Fruit fly (Drosophila melanogaster) whole organism, embryonic: ENCODE results near the gene Usf.

ENCODE experiments used
- Abd-B ChIP-seq: fragments of 200-800 bp; sonication (Bioruptor generic); optimal IDR thresholded peaks from 2 replicates; lab custom pipeline; 2018; ENCODE audit warnings: missing biosample characterization, mild to moderate bottlenecking, missing genetic modification characterization, moderate library complexity
- Ada2b ChIP-seq: fragments of 200-800 bp; sonication (Bioruptor generic); IDR thresholded peaks from 2 replicates; pipeline ENCODE4 v1.3.6; 2022; ENCODE audit warnings: missing biosample characterization, missing genetic modification characterization
- Asciz ChIP-seq: fragments of 200-800 bp; sonication (Bioruptor generic); optimal IDR thresholded peaks from 2 replicates; lab custom pipeline; 2017; ENCODE audit warnings: missing biosample characterization, mild to moderate bottlenecking, missing genetic modification characterization, missing genetic modification reagents
- CG1024 ChIP-seq: fragments of 200-800 bp; sonication (Bioruptor generic); IDR thresholded peaks from 2 replicates; pipeline ENCODE4 v1.3.6; 2022; ENCODE audit warnings: missing biosample characterization, missing genetic modification characterization
- CG10267 ChIP-seq: fragments of 200-800 bp; sonication (Bioruptor generic); optimal IDR thresholded peaks from 2 replicates; lab custom pipeline; 2018; ENCODE audit warnings: missing biosample characterization, mild to moderate bottlenecking, missing genetic modification characterization, moderate library complexity
- CG10959 ChIP-seq: fragments of 200-800 bp; sonication (Bioruptor generic); IDR thresholded peaks from 2 replicates; pipeline ENCODE4 v1.3.6; 2022; ENCODE audit warnings: missing biosample characterization, missing genetic modification characterization
- CG11560 ChIP-seq: fragments of 200-800 bp; sonication (Bioruptor generic); IDR thresholded peaks from 3 replicates; pipeline ENCODE4 v1.3.6; 2022; ENCODE audit warnings: missing biosample characterization, missing genetic modification characterization
- CG15269 ChIP-seq: fragments of 200-800 bp; sonication (Bioruptor generic); optimal IDR thresholded peaks from 2 replicates; lab custom pipeline; 2018; ENCODE audit warnings: missing biosample characterization, mild to moderate bottlenecking, missing genetic modification characterization, moderate library complexity
- CG1529 ChIP-seq: fragments of 200-800 bp; sonication (Bioruptor generic); optimal IDR thresholded peaks from 3 replicates; lab custom pipeline; 2018; ENCODE audit warnings: missing biosample characterization, missing genetic modification characterization
- CG17186 ChIP-seq: fragments of 200-800 bp; sonication (Bioruptor generic); optimal IDR thresholded peaks from 3 replicates; lab custom pipeline; 2017; ENCODE audit warnings: missing biosample characterization, missing genetic modification reagents, missing genetic modification characterization
- CG30403 ChIP-seq: fragments of 200-800 bp; sonication (Bioruptor generic); optimal IDR thresholded peaks from 3 replicates; lab custom pipeline; 2016; ENCODE audit warnings: missing biosample characterization, missing genetic modification characterization
- CG31388 ChIP-seq: fragments of 200-800 bp; sonication (Bioruptor generic); optimal IDR thresholded peaks from 2 replicates; lab custom pipeline; 2016; ENCODE audit warnings: missing biosample characterization, missing genetic modification characterization
- CG33213 ChIP-seq: fragments of 200-800 bp; sonication (Bioruptor generic); optimal IDR thresholded peaks from 3 replicates; lab custom pipeline; 2016; ENCODE audit warnings: missing biosample characterization, missing genetic modification characterization
- CG34224 ChIP-seq: fragments of 200-800 bp; sonication (Bioruptor generic); IDR thresholded peaks from 3 replicates; pipeline ENCODE4 v1.3.6; 2022; ENCODE audit warnings: missing biosample characterization, missing genetic modification characterization; ENCODE audit not compliant: partially characterized antibody
- CG4282 ChIP-seq: fragments of 200-800 bp; sonication (Bioruptor generic); optimal IDR thresholded peaks from 2 replicates; lab custom pipeline; 2016; ENCODE audit warnings: missing biosample characterization, missing genetic modification characterization
- CG6254 ChIP-seq: fragments of 200-800 bp; sonication (Bioruptor generic); optimal IDR thresholded peaks from 3 replicates; lab custom pipeline; 2017; ENCODE audit warnings: mild to moderate bottlenecking, missing biosample characterization, missing genetic modification reagents, missing genetic modification characterization
- CG6791 ChIP-seq: fragments of 200-800 bp; sonication (Bioruptor generic); IDR thresholded peaks from 3 replicates; pipeline ENCODE4 v1.3.6; 2022; ENCODE audit warnings: missing biosample characterization, missing genetic modification characterization; ENCODE audit not compliant: partially characterized antibody
- CG9932 ChIP-seq: fragments of 200-800 bp; sonication (Bioruptor generic); IDR thresholded peaks from 2 replicates; pipeline ENCODE4 v1.3.6; 2022; ENCODE audit warnings: missing biosample characterization, missing genetic modification characterization
- CHES-1-like ChIP-seq: fragments of 200-800 bp; sonication (Bioruptor generic); optimal IDR thresholded peaks from 2 replicates; lab custom pipeline; 2016; ENCODE audit warnings: missing biosample characterization, missing genetic modification characterization
- CrebB ChIP-seq: fragments of 200-800 bp; sonication (Bioruptor generic); optimal IDR thresholded peaks from 3 replicates; lab custom pipeline; 2018; ENCODE audit warnings: missing biosample characterization, mild to moderate bottlenecking, missing genetic modification characterization
- Dip2 ChIP-seq: fragments of 200-800 bp; sonication (Bioruptor generic); IDR thresholded peaks from 2 replicates; pipeline ENCODE4 v1.3.6; 2022; ENCODE audit warnings: missing biosample characterization, missing genetic modification characterization
- Dref ChIP-seq: fragments of 200-800 bp; sonication (Bioruptor generic); IDR thresholded peaks from 2 replicates; pipeline ENCODE4 v1.3.6; 2022; ENCODE audit warnings: missing biosample characterization, missing genetic modification characterization
- Ets97D ChIP-seq: fragments of 200-800 bp; sonication (Bioruptor generic); optimal IDR thresholded peaks from 3 replicates; lab custom pipeline; 2016; ENCODE audit warnings: missing biosample characterization, missing genetic modification characterization
- HLH4C ChIP-seq: fragments of 200-800 bp; sonication (Bioruptor generic); IDR thresholded peaks from 3 replicates; pipeline ENCODE4 v1.3.6; 2022; ENCODE audit warnings: missing biosample characterization, missing genetic modification characterization; ENCODE audit not compliant: partially characterized antibody
- HmgD ChIP-seq: fragments of 200-800 bp; sonication (Bioruptor generic); optimal IDR thresholded peaks from 3 replicates; lab custom pipeline; 2016; ENCODE audit warnings: missing biosample characterization, missing genetic modification characterization
- Lhr ChIP-seq: fragments of 200-800 bp; sonication (Bioruptor generic); optimal IDR thresholded peaks from 3 replicates; lab custom pipeline; 2017; ENCODE audit warnings: mild to moderate bottlenecking, missing biosample characterization, missing genetic modification reagents, missing genetic modification characterization
- NfI ChIP-seq: fragments of 200-800 bp; sonication (Bioruptor generic); optimal IDR thresholded peaks from 3 replicates; lab custom pipeline; 2018; ENCODE audit warnings: missing biosample characterization, mild to moderate bottlenecking, missing genetic modification characterization, moderate library complexity
- Oaz ChIP-seq: fragments of 200-800 bp; sonication (Bioruptor generic); IDR thresholded peaks from 2 replicates; pipeline ENCODE4 v1.3.6; 2022; ENCODE audit warnings: missing biosample characterization, missing genetic modification characterization
- Six4 ChIP-seq: fragments of 200-800 bp; sonication (Bioruptor generic); optimal IDR thresholded peaks from 2 replicates; lab custom pipeline; 2016; ENCODE audit warnings: missing biosample characterization, missing genetic modification characterization
- amos ChIP-seq: fragments of 200-800 bp; sonication (Bioruptor generic); IDR thresholded peaks from 2 replicates; pipeline ENCODE4 v1.3.6; 2022; ENCODE audit warnings: missing biosample characterization, missing genetic modification characterization; ENCODE audit not compliant: partially characterized antibody
- bbx ChIP-seq: fragments of 200-800 bp; sonication (Bioruptor generic); IDR thresholded peaks from 2 replicates; pipeline ENCODE4 v1.3.6; 2022; ENCODE audit warnings: missing biosample characterization, missing genetic modification characterization; ENCODE audit not compliant: partially characterized antibody
- bcd ChIP-seq: fragments of 200-800 bp; sonication (Bioruptor generic); optimal IDR thresholded peaks from 2 replicates; lab custom pipeline; 2017; ENCODE audit warnings: missing biosample characterization, mild to moderate bottlenecking, missing genetic modification characterization
- cwo ChIP-seq: fragments of 200-800 bp; sonication (Bioruptor generic); optimal IDR thresholded peaks from 3 replicates; lab custom pipeline; 2017; ENCODE audit warnings: missing biosample characterization, missing genetic modification characterization, mild to moderate bottlenecking, moderate library complexity, missing genetic modification reagents
- ems ChIP-seq: fragments of 200-800 bp; sonication (Bioruptor generic); optimal IDR thresholded peaks from 3 replicates; lab custom pipeline; 2016; ENCODE audit warnings: missing biosample characterization, missing genetic modification characterization
- gcm ChIP-seq: fragments of 200-800 bp; sonication (Bioruptor generic); optimal IDR thresholded peaks from 2 replicates; lab custom pipeline; 2019; ENCODE audit warnings: missing biosample characterization, mild to moderate bottlenecking, missing genetic modification characterization, moderate library complexity
- gsb-n ChIP-seq: fragments of 200-800 bp; sonication (Bioruptor generic); optimal IDR thresholded peaks from 3 replicates; lab custom pipeline; 2018; ENCODE audit warnings: missing biosample characterization, mild to moderate bottlenecking, missing genetic modification characterization
- hbn ChIP-seq: fragments of 200-800 bp; sonication (Bioruptor generic); IDR thresholded peaks from 2 replicates; pipeline ENCODE4 v1.3.6; 2022; ENCODE audit warnings: missing biosample characterization, missing genetic modification characterization; ENCODE audit not compliant: partially characterized antibody
- inv ChIP-seq: fragments of 200-800 bp; sonication (Bioruptor generic); IDR thresholded peaks from 2 replicates; pipeline ENCODE4 v1.3.6; 2022; ENCODE audit warnings: missing biosample characterization, missing genetic modification characterization; ENCODE audit not compliant: partially characterized antibody
- ken ChIP-seq: fragments of 200-800 bp; sonication (Bioruptor generic); IDR thresholded peaks from 3 replicates; pipeline ENCODE4 v1.3.6; 2022; ENCODE audit warnings: missing biosample characterization, missing genetic modification characterization
- knrl ChIP-seq: fragments of 200-800 bp; sonication (Bioruptor generic); IDR thresholded peaks from 3 replicates; pipeline ENCODE4 v1.3.6; 2022; ENCODE audit warnings: missing biosample characterization, missing genetic modification characterization; ENCODE audit not compliant: partially characterized antibody
- mirr ChIP-seq: fragments of 200-800 bp; sonication (Bioruptor generic); optimal IDR thresholded peaks from 3 replicates; lab custom pipeline; 2018; ENCODE audit warnings: missing biosample characterization, mild to moderate bottlenecking, missing genetic modification characterization
- onecut ChIP-seq: fragments of 200-800 bp; sonication (Bioruptor generic); IDR thresholded peaks from 2 replicates; pipeline ENCODE4 v1.3.6; 2022; ENCODE audit warnings: missing biosample characterization, missing genetic modification characterization
- org-1 ChIP-seq: fragments of 200-800 bp; sonication (Bioruptor generic); optimal IDR thresholded peaks from 2 replicates; lab custom pipeline; 2017; ENCODE audit warnings: missing biosample characterization, missing genetic modification characterization
- otp ChIP-seq: fragments of 200-800 bp; sonication (Bioruptor generic); IDR thresholded peaks from 3 replicates; pipeline ENCODE4, ENCODE4 v1.3.6; 2022; ENCODE audit warnings: missing biosample characterization, missing genetic modification characterization
- pb ChIP-seq: fragments of 200-800 bp; sonication (Bioruptor generic); optimal IDR thresholded peaks from 3 replicates; lab custom pipeline; 2016; ENCODE audit warnings: missing biosample characterization, missing genetic modification characterization
- phol ChIP-seq: fragments of 200-800 bp; sonication (Bioruptor generic); optimal IDR thresholded peaks from 3 replicates; lab custom pipeline; 2018; ENCODE audit warnings: missing biosample characterization, mild to moderate bottlenecking, missing genetic modification characterization, moderate library complexity
- pnt ChIP-seq: fragments of 200-800 bp; sonication (Bioruptor generic); optimal IDR thresholded peaks from 3 replicates; lab custom pipeline; 2016; ENCODE audit warnings: missing biosample characterization, missing genetic modification characterization
- repo ChIP-seq: fragments of 200-800 bp; sonication (Bioruptor generic); optimal IDR thresholded peaks from 2 replicates; lab custom pipeline; 2016; ENCODE audit warnings: missing biosample characterization, missing genetic modification characterization
- seq ChIP-seq: fragments of 200-800 bp; sonication (Bioruptor generic); IDR thresholded peaks from 2 replicates; pipeline ENCODE4 v1.3.6; 2022; ENCODE audit warnings: missing biosample characterization, missing genetic modification characterization
- sisA ChIP-seq: fragments of 200-800 bp; sonication (Bioruptor generic); IDR thresholded peaks from 2 replicates; pipeline ENCODE4 v1.3.6; 2022; ENCODE audit warnings: missing biosample characterization, missing genetic modification characterization
- tgo ChIP-seq: fragments of 200-800 bp; sonication (Bioruptor generic); IDR thresholded peaks from 3 replicates; pipeline ENCODE4 v1.3.6; 2022; ENCODE audit warnings: missing biosample characterization, missing genetic modification characterization
- unc-4 ChIP-seq: fragments of 200-800 bp; sonication (Bioruptor generic); IDR thresholded peaks from 2 replicates; pipeline ENCODE4 v1.3.6; 2022; ENCODE audit warnings: missing biosample characterization, missing genetic modification characterization; ENCODE audit not compliant: partially characterized antibody

Gene Usf

DNA sequence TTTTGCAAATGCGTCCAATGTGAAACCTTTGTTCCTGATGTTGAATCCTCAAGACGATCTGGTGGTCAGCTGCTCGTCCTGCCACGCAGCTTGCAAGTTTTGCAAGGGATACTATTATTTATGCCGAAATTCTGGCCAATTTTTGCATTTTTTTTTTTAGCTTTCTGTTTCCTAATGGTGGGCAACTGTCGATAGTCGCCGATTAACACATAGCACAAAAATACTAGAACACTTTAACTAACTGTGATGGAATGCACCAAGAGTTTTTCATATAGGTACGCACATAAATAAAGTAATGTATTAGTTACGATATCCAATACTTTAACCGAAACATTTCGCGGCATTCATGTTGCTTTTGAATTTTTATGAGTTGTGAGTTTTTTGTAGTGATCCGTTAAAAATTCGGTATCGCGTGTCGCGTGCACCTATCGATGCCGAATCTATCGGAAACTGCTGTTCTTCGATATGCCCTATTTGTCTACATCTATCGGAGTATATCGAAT is 8.1 kb downstream of the Usf start, which contains the start of the genes rb and CHOp24 (continued):
- TF ChIP-seq phol (tag; lab: Kevin White, UChicago) (peak; percentile 42), CG1024 (no peak), inv (GFP tag; lab: Robert Waterston, UW) (peak; percentile 90), CHES-1-like (GFP tag; lab: Kevin White, UChicago) (peak; percentile 49), repo (GFP tag; lab: Kevin White, UChicago) (no peak), CG33213 (GFP tag; lab: Kevin White, UChicago) (no peak), Oaz (no peak), pnt (GFP tag; lab: Kevin White, UChicago) (peak; percentile 31), CG1529 (GFP tag; lab: Kevin White, UChicago) (no peak), CG10959 (GFP tag; lab: Robert Waterston, UW) (no peak), Ets97D (GFP tag; lab: Kevin White, UChicago) (peak; percentile 41), CG4282 (no peak), seq (no peak), NfI (GFP tag; lab: Kevin White, UChicago) (no peak), ken (no peak), org-1 (GFP tag; lab: Kevin White, UChicago) (no peak), otp (GFP tag; lab: Robert Waterston, UW) (no peak), hbn (GFP tag; lab: Robert Waterston, UW) (peak; percentile 85), Ada2b (GFP tag; lab: Robert Waterston, UW) (no peak), CG31388 (GFP tag; lab: Kevin White, UChicago) (no peak), bcd (GFP tag; lab: Kevin White, UChicago) (no peak), amos (GFP tag; lab: Robert Waterston, UW) (peak; percentile 84), CG6791 (GFP tag; lab: Robert Waterston, UW) (peak; percentile 88), CG17186 (GFP tag; lab: Kevin White, UChicago) (peak; percentile 86), CG10267 (peak; percentile 51), mirr (no peak), CG6254 (GFP tag; lab: Kevin White, UChicago) (no peak), CrebB (tag; lab: Kevin White, UChicago) (no peak), CG11560 (no peak), sisA (GFP tag; lab: Robert Waterston, UW) (no peak; the same call in 1 of the 2 replicates), ems (GFP tag; lab: Kevin White, UChicago) (no peak), Lhr (GFP tag; lab: Kevin White, UChicago) (peak; percentile 10), CG9932 (peak; percentile 52), CG30403 (GFP tag; lab: Kevin White, UChicago) (peak; percentile 14)

DNA sequence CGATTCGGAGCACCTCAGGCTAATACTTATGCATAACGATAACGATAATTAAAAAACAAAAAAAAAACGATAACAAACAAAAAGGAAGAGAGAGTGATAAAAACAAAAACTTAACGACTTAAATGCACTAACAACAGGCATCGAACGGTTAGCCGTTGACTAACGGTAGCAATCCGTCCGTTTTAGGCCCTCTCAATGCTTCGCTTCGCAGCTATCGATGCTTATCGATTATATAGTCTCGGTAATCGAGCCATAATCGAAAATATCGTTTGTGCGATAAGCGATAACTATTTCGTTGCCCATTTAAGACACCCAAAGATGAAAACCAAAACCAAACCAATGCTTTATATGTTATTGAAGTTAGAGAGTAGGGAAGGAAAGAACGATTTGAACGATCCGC is 14.6 kb downstream of the Usf start:
- peak; percentile 84 for TF ChIP-seq HLH4C
- no peak for TF ChIP-seq Six4
- TF ChIP-seq knrl = no peak; the same call in 2 of the 3 replicates
- 0 out of 2 replicates have a peak, but pooled peaks have one; percentile 29 for TF ChIP-seq unc-4
- no peak for TF ChIP-seq Abd-B
- TF ChIP-seq Dip2 (GFP tag; lab: Robert Waterston, UW) = no peak
- TF ChIP-seq CG34224 (GFP tag; lab: Robert Waterston, UW) = peak; percentile 11; the same call in 1 of the 3 replicates
- TF ChIP-seq pb (GFP tag; lab: Kevin White, UChicago) = no peak
- TF ChIP-seq tgo (GFP tag; lab: Robert Waterston, UW) = no peak
- peak; percentile 51 for TF ChIP-seq Dref (GFP tag; lab: Robert Waterston, UW)
- no peak for TF ChIP-seq gcm (GFP tag; lab: Kevin White, UChicago)
- no peak for TF ChIP-seq HmgD (GFP tag; lab: Kevin White, UChicago)
- TF ChIP-seq Asciz = no peak
- no peak for TF ChIP-seq CG15269 (tag; lab: Kevin White, UChicago)
- TF ChIP-seq bbx (GFP tag; lab: Robert Waterston, UW) = peak; percentile 72
- TF ChIP-seq onecut (GFP tag; lab: Robert Waterston, UW) = no peak
- TF ChIP-seq cwo (GFP tag; lab: Kevin White, UChicago) = no peak
- TF ChIP-seq gsb-n (tag; lab: Kevin White, UChicago) = no peak
